Fruit fly (Drosophila melanogaster): Measurements from ENCODE around the gene Cht11.

Cht11 gene

DNA sequence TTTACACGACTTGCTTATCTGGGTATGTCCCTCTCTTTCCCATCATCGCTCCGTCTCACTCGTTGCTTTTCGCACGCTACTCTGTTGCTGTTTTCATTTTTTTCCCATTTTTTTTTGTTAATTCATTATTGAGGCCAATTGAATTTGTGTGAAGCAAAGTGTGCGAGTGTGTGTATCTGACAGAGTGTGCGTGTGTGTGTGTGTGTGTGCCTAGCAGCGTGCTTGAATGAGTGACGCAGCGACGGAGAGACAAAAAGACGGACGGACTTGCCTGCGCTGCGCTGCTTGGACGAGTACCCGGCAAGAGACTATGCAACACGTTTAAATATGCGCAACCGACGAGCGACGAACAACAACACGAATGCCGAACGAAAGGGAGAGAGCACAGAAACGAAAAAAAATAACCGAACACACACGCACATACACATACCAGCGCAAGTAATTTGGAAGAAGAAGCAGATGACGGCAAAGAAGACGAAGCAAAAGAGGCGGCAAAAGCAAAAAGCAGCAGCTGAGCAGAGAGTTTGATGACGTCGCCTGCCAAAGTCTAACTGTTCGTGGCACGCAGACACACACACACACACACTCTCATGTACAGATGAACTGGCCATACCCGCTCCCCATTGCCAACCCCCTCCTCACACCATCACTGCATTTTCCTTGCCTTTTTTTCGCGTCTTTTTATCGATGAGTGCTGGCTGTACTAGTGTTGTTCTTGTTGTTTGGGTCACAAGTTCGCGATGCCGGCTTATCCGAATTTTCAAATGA is 13.4 kb upstream of the Cht11 start (continued):
- TF ChIP-seq CG10979 (tag; optimal IDR thresholded peaks at IDR 0.05): no peak
- TF ChIP-seq CG10959 (GFP tag; IDR thresholded peaks at IDR 0.05): no peak
- peak; percentile 34 for TF ChIP-seq exex (tag; optimal IDR thresholded peaks at IDR 0.05)
- TF ChIP-seq CG32772 (GFP tag; IDR thresholded peaks at IDR 0.05): peak; percentile 71
- TF ChIP-seq psq (GFP tag; optimal IDR thresholded peaks at IDR 0.05): peak; percentile 92
- TF ChIP-seq CG1233 (GFP tag; optimal IDR thresholded peaks at IDR 0.05): peak; percentile 100
- no peak for TF ChIP-seq CG4820 (GFP tag; optimal IDR thresholded peaks at IDR 0.05)
- no peak for TF ChIP-seq Nf-YC (tag; optimal IDR thresholded peaks at IDR 0.05)
- TF ChIP-seq CG13624 (GFP tag; optimal IDR thresholded peaks at IDR 0.05): peak; percentile 3
- TF ChIP-seq Adf1 (GFP tag; IDR thresholded peaks at IDR 0.05): peak; percentile 85
- TF ChIP-seq CG1832 (GFP tag; optimal IDR thresholded peaks at IDR 0.05): peak; percentile 34
- peak; percentile 4 for TF ChIP-seq B-H2 (GFP tag; optimal IDR thresholded peaks at IDR 0.05)
- TF ChIP-seq grn (GFP tag; optimal IDR thresholded peaks at IDR 0.05): peak; percentile 1
- no peak for TF ChIP-seq CG17912 (GFP tag; optimal IDR thresholded peaks at IDR 0.05)
- no peak for TF ChIP-seq HLH54F (GFP tag; optimal IDR thresholded peaks at IDR 0.05)
- TF ChIP-seq chm (GFP tag; IDR thresholded peaks at IDR 0.05): peak; percentile 29; the same call in 1 of the 2 replicates
- TF ChIP-seq chinmo (GFP tag; IDR thresholded peaks at IDR 0.05; ENCODE audit: partially characterized antibody): peak; percentile 98
- no peak for TF ChIP-seq CG8290 (GFP tag; optimal IDR thresholded peaks at IDR 0.05)
- peak in 1 of 2 experiments; percentile 39 for TF ChIP-seq CG8290 (tag; optimal IDR thresholded peaks at IDR 0.05)
- TF ChIP-seq ewg (GFP tag; optimal IDR thresholded peaks at IDR 0.05): no peak
- TF ChIP-seq CG17568 (GFP tag; optimal IDR thresholded peaks at IDR 0.05): no peak
- TF ChIP-seq wor (GFP tag; IDR thresholded peaks at IDR 0.05): no peak
- no peak for TF ChIP-seq Sin3A (optimal IDR thresholded peaks at IDR 0.05)
- TF ChIP-seq CG17385 (GFP tag; optimal IDR thresholded peaks at IDR 0.05): peak; percentile 88
- TF ChIP-seq CG12155 (GFP tag; optimal IDR thresholded peaks at IDR 0.05): peak; percentile 86
- TF ChIP-seq HLHmδ (GFP tag; optimal IDR thresholded peaks at IDR 0.05): no peak
- TF ChIP-seq CG11398 (GFP tag; optimal IDR thresholded peaks at IDR 0.05): no peak
- peak; percentile 50; the same call in 1 of the 2 replicates for TF ChIP-seq CG4360 (GFP tag; IDR thresholded peaks at IDR 0.05)
- TF ChIP-seq dm (GFP tag; optimal IDR thresholded peaks at IDR 0.05): peak; percentile 8
- TF ChIP-seq mirr (GFP tag; optimal IDR thresholded peaks at IDR 0.05): peak; percentile 49
- no peak for TF ChIP-seq CG30431 (GFP tag; optimal IDR thresholded peaks at IDR 0.05)
- TF ChIP-seq CG15479 (GFP tag; optimal IDR thresholded peaks at IDR 0.05): peak; percentile 78

DNA sequence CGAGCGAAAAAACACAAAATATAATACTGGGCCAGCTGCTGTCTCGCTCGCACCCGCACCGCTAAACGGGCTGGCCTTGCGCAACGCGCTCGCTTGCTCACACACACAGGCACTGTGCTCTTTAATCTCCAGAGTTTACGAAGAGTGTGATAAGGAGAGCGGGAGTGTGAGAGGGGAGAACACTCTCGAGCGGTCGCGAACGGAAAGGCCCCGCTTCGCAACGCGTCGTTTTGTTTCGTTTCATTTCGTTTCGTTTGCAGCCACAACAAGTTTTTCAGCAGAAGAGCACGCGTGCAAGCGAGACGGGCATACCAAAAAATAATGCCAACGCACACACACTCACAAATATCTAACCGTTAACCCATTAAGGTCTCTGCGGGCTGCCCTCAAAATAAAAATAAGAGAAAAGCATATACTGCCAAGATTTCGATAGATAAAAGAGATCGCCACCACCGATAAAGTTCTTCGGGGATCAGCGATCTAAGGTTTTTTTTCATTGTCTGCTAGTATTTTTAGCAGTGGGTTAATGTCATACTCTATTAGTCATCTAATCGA is 12.3 kb upstream of the Cht11 start:
- TF ChIP-seq slbo (GFP tag; IDR thresholded peaks at IDR 0.05) (peak; percentile 74), mld (GFP tag; IDR thresholded peaks at IDR 0.05; ENCODE audit: partially characterized antibody) (no peak), CG11093 (GFP tag; IDR thresholded peaks at IDR 0.05) (no peak), CG6175 (GFP tag; IDR thresholded peaks at IDR 0.05) (peak; percentile 48; the same call in 1 of the 3 replicates), pum (GFP tag; optimal IDR thresholded peaks at IDR 0.05) (peak; percentile 22), hth (optimal IDR thresholded peaks at IDR 0.05) (no peak), tgo (GFP tag; IDR thresholded peaks at IDR 0.05) (peak; percentile 68; the same call in 2 of the 3 replicates), grau (tag; optimal IDR thresholded peaks at IDR 0.05) (peak; percentile 64), CG18599 (GFP tag; optimal IDR thresholded peaks at IDR 0.05) (peak; percentile 74), CG14667 (GFP tag; IDR thresholded peaks at IDR 0.05) (peak; percentile 59), ken (GFP tag; IDR thresholded peaks at IDR 0.05) (0 out of 3 replicates have a peak, but pooled peaks have one; percentile 49), gsb-n (tag; optimal IDR thresholded peaks at IDR 0.05) (peak; percentile 21), Lpt (GFP tag; optimal IDR thresholded peaks at IDR 0.05) (no peak), Xbp1 (GFP tag; optimal IDR thresholded peaks at IDR 0.05) (peak; percentile 17), HLH4C (GFP tag; IDR thresholded peaks at IDR 0.05; ENCODE audit: partially characterized antibody) (no peak; the same call in 2 of the 3 replicates), tio (GFP tag; optimal IDR thresholded peaks at IDR 0.05) (no peak), Adf1 (GFP tag; IDR thresholded peaks at IDR 0.05) (peak; percentile 89), Usf (GFP tag; optimal IDR thresholded peaks at IDR 0.05) (peak; percentile 42), Bteb2 (GFP tag; optimal IDR thresholded peaks at IDR 0.05) (no peak), CG2712 (tag; optimal IDR thresholded peaks at IDR 0.05) (peak; percentile 41)
